Fruit fly (Drosophila melanogaster) Kc167 (cell line): ENCODE data around the gene CG3225.

ENCODE experiments used
- Myc ChIP-seq: fragments of >200 bp; optimal IDR thresholded peaks from 2 replicates; lab custom pipeline; 2017; ENCODE audit warnings: missing external identifiers
- Sin3A ChIP-seq: fragments of >200 bp; optimal IDR thresholded peaks from 2 replicates; lab custom pipeline; 2018; ENCODE audit warnings: missing external identifiers
- h ChIP-seq: fragments of >200 bp; optimal IDR thresholded peaks from 3 replicates; lab custom pipeline; 2018; ENCODE audit warnings: missing external identifiers
- insv ChIP-seq: fragments of >200 bp; optimal IDR thresholded peaks from 3 replicates; lab custom pipeline; 2018; ENCODE audit warnings: missing external identifiers
- psq ChIP-seq: fragments of >200 bp; optimal IDR thresholded peaks from 2 replicates; lab custom pipeline; 2017; ENCODE audit warnings: missing external identifiers
- ttk ChIP-seq: sonication (Bioruptor generic); optimal IDR thresholded peaks from 2 replicates; lab custom pipeline; 2017; ENCODE audit warnings: missing external identifiers

The CG3225 gene

DNA sequence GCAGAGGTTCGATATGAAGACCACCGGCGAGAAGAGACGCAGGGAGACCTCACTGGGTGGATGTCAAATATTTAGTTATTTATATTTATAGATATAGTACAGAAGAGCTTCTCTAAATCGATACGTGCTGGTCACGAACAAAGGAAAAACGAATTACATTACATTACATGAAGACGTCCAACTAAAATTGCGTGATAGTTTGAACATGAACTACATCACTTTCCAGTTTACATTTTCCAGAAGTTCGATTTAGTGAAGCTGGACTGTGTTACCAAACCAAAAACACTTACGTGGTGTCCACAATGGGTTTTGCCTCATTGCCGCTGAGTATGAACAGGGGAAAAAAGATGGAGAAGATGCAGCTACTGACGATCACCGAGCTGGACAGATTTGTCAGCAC lies 18.1 kb upstream of the CG3225 start:
- TF ChIP-seq psq (lab: Kevin White, UChicago), result no peak
- TF ChIP-seq h (lab: Kevin White, UChicago), result no peak
- no peak for TF ChIP-seq insv (lab: Kevin White, UChicago)
- TF ChIP-seq ttk, result no peak
- no peak for TF ChIP-seq Sin3A (lab: Kevin White, UChicago)
- no peak for TF ChIP-seq Myc (lab: Kevin White, UChicago)

DNA sequence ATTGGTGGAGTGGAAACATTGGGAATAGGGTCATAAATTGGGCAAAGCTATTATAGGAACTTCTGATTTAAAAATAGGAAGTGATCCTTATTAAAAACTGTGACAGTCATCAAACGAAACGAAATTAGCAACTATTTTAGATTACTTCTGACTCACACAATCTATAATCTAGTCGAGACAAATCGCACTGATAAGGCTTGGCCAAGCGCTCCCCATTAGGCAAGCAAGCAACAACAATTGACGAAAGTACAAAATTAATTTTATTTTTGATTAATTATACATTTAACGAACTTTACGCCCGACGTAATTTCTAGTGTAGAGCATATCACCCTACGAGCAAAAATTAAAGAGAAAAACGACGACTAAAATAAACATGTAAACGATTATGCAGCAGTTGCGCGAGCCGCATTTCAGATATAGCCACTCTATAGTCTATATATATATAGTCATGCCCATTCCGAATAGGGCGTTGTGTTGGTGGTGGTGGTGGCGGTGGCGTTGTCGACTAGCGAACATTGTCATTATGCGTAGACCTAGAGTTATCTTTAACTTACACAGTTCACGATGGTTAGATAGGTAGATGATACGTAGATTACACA lies 17.1 kb upstream of the CG3225 start, which contains the start of gene Ir25a:
Gene Ir25a (minus strand): TSS at position 210 of the 599 bp plus-strand sequence.
- TF ChIP-seq Sin3A (lab: Kevin White, UChicago), result no peak
- TF ChIP-seq ttk, result no peak
- no peak for TF ChIP-seq h (lab: Kevin White, UChicago)
- TF ChIP-seq psq (lab: Kevin White, UChicago), result no peak
- no peak for TF ChIP-seq insv (lab: Kevin White, UChicago)
- no peak for TF ChIP-seq Myc (lab: Kevin White, UChicago)

DNA sequence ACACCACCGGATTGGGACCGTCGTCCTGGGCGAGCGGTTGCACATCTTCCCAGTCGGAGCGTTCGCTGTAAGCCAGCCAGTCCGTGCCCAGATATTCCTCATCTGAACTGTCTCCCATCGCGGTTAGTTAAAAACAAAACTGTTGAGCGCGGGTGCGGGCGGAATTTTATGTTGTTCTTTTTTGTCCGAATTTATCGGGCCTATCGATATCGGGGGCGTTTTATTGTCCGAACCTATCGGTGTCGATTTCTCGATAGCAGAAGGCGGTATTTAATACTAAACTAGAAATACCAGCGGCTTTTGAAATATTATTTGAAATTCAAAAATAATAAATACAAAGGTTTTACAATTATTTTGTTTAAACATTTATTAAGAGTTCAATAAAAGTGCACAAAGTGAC lies 12.4 kb upstream of the CG3225 start, which contains the start of gene Fnta:
Gene Fnta (minus strand): TSS at position 204 of the 400 bp plus-strand sequence.
- TF ChIP-seq psq (lab: Kevin White, UChicago) (no peak), Sin3A (lab: Kevin White, UChicago) (no peak), h (lab: Kevin White, UChicago) (no peak), ttk (no peak), Myc (lab: Kevin White, UChicago) (no peak), insv (lab: Kevin White, UChicago) (no peak)

DNA sequence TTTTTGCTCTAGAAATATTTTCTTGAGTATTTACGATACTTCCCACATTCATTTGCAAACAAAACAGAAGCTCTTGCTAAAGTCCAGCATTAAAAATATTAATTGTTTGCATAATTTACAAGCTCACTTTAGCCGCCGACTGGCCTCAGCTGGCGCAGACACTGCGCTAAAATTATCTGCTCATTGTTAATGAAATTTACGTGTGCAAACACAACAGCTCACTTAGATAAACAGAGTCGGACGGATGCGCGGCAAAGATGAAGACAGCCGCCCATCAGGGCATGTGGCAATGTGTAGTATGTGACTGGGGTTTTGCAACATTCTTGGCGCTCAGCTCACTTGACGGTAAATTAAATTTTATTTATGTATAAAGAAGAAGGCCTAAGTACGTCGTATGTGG lies 11.0 kb upstream of the CG3225 start:
- TF ChIP-seq psq (lab: Kevin White, UChicago) (no peak), ttk (no peak), Sin3A (lab: Kevin White, UChicago) (no peak)

DNA sequence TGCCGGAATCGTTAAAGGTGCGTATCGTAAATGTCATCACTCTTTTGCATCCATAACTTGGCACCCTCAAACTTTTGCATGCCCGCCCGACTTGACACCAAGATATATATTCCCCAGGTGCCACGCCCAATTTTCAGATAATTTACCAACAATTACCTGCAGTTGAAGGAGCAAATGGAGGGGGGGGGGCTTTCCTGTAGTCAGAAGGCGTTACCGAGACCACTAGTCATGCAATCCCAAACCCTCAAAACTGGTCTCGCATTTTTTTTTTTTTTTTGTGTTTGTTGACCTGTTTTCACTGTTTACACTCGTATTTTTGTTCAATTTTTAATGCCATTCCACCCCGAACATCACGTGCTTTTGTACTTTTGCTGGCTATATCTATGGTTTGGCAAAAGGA lies 7.7 kb upstream of the CG3225 start:
- no peak for TF ChIP-seq Myc (lab: Kevin White, UChicago)
- TF ChIP-seq insv (lab: Kevin White, UChicago), result no peak
- no peak for TF ChIP-seq psq (lab: Kevin White, UChicago)
- no peak for TF ChIP-seq Sin3A (lab: Kevin White, UChicago)
- TF ChIP-seq h (lab: Kevin White, UChicago), result no peak
- no peak for TF ChIP-seq ttk

DNA sequence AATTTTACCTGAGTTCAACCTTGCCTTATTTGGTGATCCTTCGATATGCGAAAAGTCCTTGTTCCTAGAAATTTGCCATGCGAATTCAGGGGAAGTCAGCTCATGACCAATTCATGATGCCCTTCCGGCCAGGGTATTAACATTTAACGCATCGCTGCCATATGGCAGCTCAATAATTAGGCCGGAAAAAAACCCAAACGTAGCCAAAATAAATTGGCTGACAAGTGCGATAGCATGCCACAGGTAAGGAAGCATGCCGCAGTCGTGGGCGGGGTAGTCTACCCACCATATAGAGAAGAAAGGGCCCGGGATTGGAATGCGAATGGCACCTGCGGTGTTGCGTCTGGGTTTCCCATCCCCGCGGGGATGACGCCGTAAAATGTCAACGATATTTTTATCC lies 5.8 kb upstream of the CG3225 start:
- TF ChIP-seq psq (lab: Kevin White, UChicago) (no peak), h (lab: Kevin White, UChicago) (no peak), ttk (no peak), Myc (lab: Kevin White, UChicago) (no peak), insv (lab: Kevin White, UChicago) (no peak), Sin3A (lab: Kevin White, UChicago) (no peak)

DNA sequence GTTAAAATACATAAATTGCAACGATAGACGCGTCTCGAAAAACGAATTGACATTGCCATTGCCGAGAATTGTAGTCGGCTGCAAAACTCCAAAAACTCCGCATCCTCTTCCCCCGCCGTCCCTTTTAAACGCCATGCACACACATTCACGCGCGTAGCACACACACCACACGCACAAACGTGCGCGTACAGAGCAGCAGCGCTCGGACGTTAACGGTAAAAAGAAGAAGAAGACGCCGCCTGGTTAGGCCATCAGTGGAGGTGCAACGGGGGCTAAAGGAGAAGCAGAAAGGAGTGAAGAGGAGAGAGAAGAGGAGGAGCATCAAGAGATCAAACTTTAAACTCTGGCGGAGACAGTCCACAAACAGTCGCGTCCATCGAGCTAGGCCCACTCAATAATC lies 4.2 kb upstream of the CG3225 start:
- no peak for TF ChIP-seq psq (lab: Kevin White, UChicago)
- no peak for TF ChIP-seq insv (lab: Kevin White, UChicago)
- TF ChIP-seq ttk, result no peak
- no peak for TF ChIP-seq Myc (lab: Kevin White, UChicago)
- TF ChIP-seq Sin3A (lab: Kevin White, UChicago), result no peak
- no peak for TF ChIP-seq h (lab: Kevin White, UChicago)

DNA sequence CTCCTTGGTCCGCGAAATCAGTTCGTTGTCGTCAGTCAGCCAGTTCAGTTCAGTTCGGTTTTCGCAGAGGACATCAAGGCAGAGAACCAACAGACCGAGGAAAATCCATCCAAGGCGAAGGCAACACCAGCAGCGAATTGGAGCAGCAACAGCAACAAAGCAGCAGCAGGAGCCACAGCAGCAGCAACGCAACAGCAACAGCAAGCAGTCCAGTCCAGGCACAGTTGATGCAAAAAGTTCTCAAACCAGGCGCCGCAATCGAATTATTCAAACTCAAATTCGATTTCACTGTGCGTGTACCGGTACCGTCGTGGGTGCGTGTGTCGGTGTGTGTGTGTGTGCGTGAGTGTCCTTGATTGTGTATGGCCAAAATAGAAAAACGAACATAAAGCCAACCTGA lies 3.7 kb upstream of the CG3225 start, which contains the start of gene CG15628:
Gene CG15628 (plus strand): TSS at position 18 of the 400 bp plus-strand sequence.
- no peak for TF ChIP-seq psq (lab: Kevin White, UChicago)
- TF ChIP-seq h (lab: Kevin White, UChicago), result no peak
- no peak for TF ChIP-seq Sin3A (lab: Kevin White, UChicago)

DNA sequence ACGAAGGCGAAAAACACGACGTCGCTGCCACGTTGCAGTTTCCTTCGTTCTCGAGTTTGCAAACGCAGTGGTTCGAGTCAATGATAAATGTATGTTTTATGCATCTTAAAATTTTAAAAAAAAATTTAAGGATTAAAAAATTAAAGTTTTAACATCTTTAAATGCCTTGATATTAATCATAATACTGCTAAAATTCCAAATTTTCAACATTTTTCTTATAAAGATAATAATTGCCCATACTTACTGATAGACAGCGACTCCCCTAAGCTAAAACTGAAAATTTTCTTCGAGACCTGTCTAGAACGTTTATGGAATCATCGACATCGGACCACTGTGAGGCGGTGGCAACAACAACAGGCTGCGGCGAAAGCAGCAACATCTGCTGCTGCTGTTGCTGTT lies 3.3 kb upstream of the CG3225 start:
- no peak for TF ChIP-seq Myc (lab: Kevin White, UChicago)
- no peak for TF ChIP-seq ttk
- TF ChIP-seq psq (lab: Kevin White, UChicago), result no peak
- TF ChIP-seq insv (lab: Kevin White, UChicago), result no peak
- TF ChIP-seq Sin3A (lab: Kevin White, UChicago), result no peak
- TF ChIP-seq h (lab: Kevin White, UChicago), result no peak

DNA sequence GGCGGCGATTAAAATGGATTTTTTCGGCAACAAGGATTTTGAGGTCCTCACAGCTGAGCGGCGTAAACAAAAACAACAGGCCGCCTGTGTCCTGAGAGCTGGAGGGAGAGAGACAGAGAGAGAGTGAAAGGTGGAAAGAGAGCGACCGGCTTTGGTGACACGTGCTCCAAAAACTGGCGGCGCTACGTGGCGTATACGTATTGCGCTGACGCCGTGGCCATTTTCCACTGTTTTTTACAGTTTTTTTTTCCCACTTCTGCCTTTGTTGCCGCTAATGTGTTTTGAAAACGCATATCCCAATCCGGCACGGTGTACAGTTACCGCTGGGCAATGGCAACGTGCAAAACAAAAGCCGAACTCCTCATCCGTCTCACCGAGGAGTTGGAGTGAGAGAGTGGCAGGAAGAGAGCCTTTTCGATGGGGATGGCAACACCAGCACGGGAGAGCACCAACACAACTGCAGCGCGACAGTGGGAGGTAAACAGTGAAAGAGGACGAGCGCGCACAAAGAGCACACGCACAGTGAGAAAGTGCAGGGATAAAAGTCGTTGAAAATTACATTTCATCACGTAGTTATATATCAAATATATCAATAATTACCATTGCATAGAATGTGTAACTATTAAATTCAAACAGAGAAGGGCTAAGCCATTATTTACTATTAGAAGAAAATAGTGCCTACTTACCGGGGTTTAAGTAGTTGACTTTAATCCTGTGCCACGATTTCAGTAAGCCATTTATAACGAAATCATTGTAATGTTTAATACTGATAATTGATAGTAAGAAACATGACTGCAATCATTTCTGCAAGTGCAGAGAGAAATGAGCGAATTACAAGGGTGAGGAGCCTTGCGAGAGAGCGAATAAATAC lies 2.6 kb upstream of the CG3225 start:
- TF ChIP-seq h (lab: Kevin White, UChicago), result no peak
- TF ChIP-seq insv (lab: Kevin White, UChicago), result no peak
- no peak for TF ChIP-seq ttk
- TF ChIP-seq Sin3A (lab: Kevin White, UChicago), result no peak
- TF ChIP-seq psq (lab: Kevin White, UChicago), result no peak
- no peak for TF ChIP-seq Myc (lab: Kevin White, UChicago)

DNA sequence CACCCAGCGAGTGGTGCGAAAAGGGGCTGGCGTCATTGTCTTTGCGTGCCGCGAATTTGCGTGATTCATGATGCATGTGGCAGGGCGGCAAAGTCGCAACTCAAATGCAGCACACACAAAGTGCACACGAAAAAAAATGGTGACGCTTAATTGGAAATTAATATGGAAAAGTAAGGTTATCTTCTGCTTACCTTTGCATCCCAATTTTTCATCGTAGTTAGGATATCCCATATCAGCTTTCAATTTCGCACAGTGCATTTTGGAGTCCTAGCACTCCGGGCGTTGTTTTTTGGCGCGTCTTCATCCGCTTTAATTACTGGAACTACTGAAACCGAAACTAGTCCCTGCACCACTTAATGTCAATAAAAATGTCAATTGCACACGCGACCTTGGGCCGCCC lies 1.9 kb upstream of the CG3225 start:
- TF ChIP-seq h (lab: Kevin White, UChicago) (no peak), insv (lab: Kevin White, UChicago) (no peak), Sin3A (lab: Kevin White, UChicago) (no peak), ttk (no peak), Myc (lab: Kevin White, UChicago) (no peak), psq (lab: Kevin White, UChicago) (no peak)

DNA sequence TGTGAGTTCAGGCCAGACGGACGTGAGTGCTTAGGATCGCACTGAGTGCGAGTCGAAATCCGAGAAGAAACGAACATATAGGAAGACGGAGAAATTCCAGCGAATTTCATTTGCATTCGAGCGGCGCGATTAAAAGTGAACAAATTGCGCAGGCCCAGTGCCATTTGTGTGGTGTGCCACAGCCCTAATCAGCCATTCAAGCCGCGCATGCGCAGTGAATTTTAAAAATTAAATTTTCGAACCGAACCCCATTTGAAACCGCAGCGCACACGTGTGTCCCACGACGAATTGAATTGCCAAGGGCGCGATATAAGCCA lies 5.1 kb downstream of the CG3225 start:
- TF ChIP-seq Sin3A (lab: Kevin White, UChicago) (no peak), Myc (lab: Kevin White, UChicago) (no peak), psq (lab: Kevin White, UChicago) (no peak), insv (lab: Kevin White, UChicago) (no peak), ttk (no peak), h (lab: Kevin White, UChicago) (no peak)
